Worm (Caenorhabditis elegans): Measurements from ENCODE around the gene nhr-88.

ce11 chrII:3000535-3001264, 24.3 kb downstream of the nhr-88 start, which contains the start of gene lido-9:
- TF ChIP-seq lin-11 (tag; optimal IDR thresholded peaks at IDR 0.05), result no peak
- no peak for TF ChIP-seq ceh-82 (tag; optimal IDR thresholded peaks at IDR 0.05)
- TF ChIP-seq zag-1 (tag; optimal IDR thresholded peaks at IDR 0.05), result no peak

Measured in whole organism, L2 larva.